Worm (Caenorhabditis elegans) whole organism, late embryonic: Measurements from ENCODE around the gene sup-36.
A peak's percentile ranks its signal among the peaks of the same experiment; 100 is the strongest.

Experiments
- K09A11.1 ChIP-seq: sonication (generic microtip); optimal IDR thresholded peaks from 2 replicates; lab custom pipeline; 2017; ENCODE audit warnings: antibody characterized with exemption, mild to moderate bottlenecking, missing genetic modification characterization, missing compliant biosample characterization; ENCODE audit not compliant: insufficient read depth
- ceh-14 ChIP-seq: sonication (generic microtip); optimal IDR thresholded peaks from 2 replicates; lab custom pipeline; 2016; ENCODE audit warnings: missing genotype, missing genetic modification characterization, missing compliant biosample characterization
- ceh-18 ChIP-seq: sonication (generic microtip); optimal IDR thresholded peaks from 2 replicates; lab custom pipeline; 2016; ENCODE audit warnings: missing genetic modification characterization, missing compliant biosample characterization
- ceh-19 ChIP-seq: fragments of 200-800 bp; sonication (Bioruptor generic); optimal IDR thresholded peaks from 2 replicates; lab custom pipeline; 2018; ENCODE audit warnings: mild to moderate bottlenecking, missing genetic modification characterization, missing compliant biosample characterization
- ceh-2 ChIP-seq: sonication (generic microtip); optimal IDR thresholded peaks from 2 replicates; lab custom pipeline; 2016; ENCODE audit warnings: missing genotype, missing genetic modification characterization, missing compliant biosample characterization
- ceh-22 ChIP-seq: sonication (generic microtip); optimal IDR thresholded peaks from 2 replicates; lab custom pipeline; 2017; ENCODE audit warnings: missing biosample characterization, missing genetic modification characterization
- ceh-24 ChIP-seq: sonication (generic microtip); optimal IDR thresholded peaks from 2 replicates; lab custom pipeline; 2016; ENCODE audit warnings: mild to moderate bottlenecking, missing genetic modification characterization, missing compliant biosample characterization
- ceh-31 ChIP-seq: sonication (generic microtip); optimal IDR thresholded peaks from 2 replicates; lab custom pipeline; 2016; ENCODE audit warnings: missing genetic modification characterization, missing compliant biosample characterization
- ceh-34 ChIP-seq: sonication (generic microtip); optimal IDR thresholded peaks from 2 replicates; lab custom pipeline; 2016; ENCODE audit warnings: mild to moderate bottlenecking, missing genetic modification characterization, missing compliant biosample characterization
- ceh-48 ChIP-seq: sonication (generic microtip); optimal IDR thresholded peaks from 2 replicates; lab custom pipeline; 2016; ENCODE audit warnings: missing genetic modification characterization, inconsistent platforms, missing compliant biosample characterization
- che-1 ChIP-seq: sonication (generic microtip); optimal IDR thresholded peaks from 2 replicates; lab custom pipeline; 2016; ENCODE audit warnings: mild to moderate bottlenecking, missing genetic modification characterization, missing compliant biosample characterization
- dve-1 ChIP-seq: sonication (generic microtip); optimal IDR thresholded peaks from 2 replicates; lab custom pipeline; 2017; ENCODE audit warnings: antibody characterized with exemption, mild to moderate bottlenecking, missing genetic modification characterization, missing compliant biosample characterization
- elt-4 ChIP-seq: sonication (generic microtip); optimal IDR thresholded peaks from 2 replicates; lab custom pipeline; 2016; ENCODE audit warnings: missing genetic modification characterization, missing compliant biosample characterization
- eyg-1 ChIP-seq: sonication (generic microtip); optimal IDR thresholded peaks from 2 replicates; lab custom pipeline; 2016; ENCODE audit warnings: missing genotype, missing genetic modification characterization, missing compliant biosample characterization
- fax-1 ChIP-seq: sonication (generic microtip); optimal IDR thresholded peaks from 2 replicates; lab custom pipeline; 2016; ENCODE audit warnings: missing genotype, missing genetic modification characterization, missing compliant biosample characterization
- fkh-6 ChIP-seq: sonication (generic microtip); optimal IDR thresholded peaks from 2 replicates; lab custom pipeline; 2016; ENCODE audit warnings: missing genetic modification characterization, missing compliant biosample characterization
- hlh-13 ChIP-seq: fragments of 200-800 bp; sonication (Bioruptor generic); optimal IDR thresholded peaks from 2 replicates; lab custom pipeline; 2018; ENCODE audit warnings: mild to moderate bottlenecking, missing genetic modification characterization, missing compliant biosample characterization
- hlh-15 ChIP-seq: sonication (generic microtip); optimal IDR thresholded peaks from 2 replicates; lab custom pipeline; 2016; ENCODE audit warnings: missing genetic modification characterization, missing compliant biosample characterization
- hlh-30 ChIP-seq: sonication (generic microtip); optimal IDR thresholded peaks from 2 replicates; lab custom pipeline; 2017; ENCODE audit warnings: antibody characterized with exemption, missing genetic modification characterization, missing compliant biosample characterization; ENCODE audit not compliant: insufficient read depth
- hlh-6 ChIP-seq: sonication (generic microtip); optimal IDR thresholded peaks from 2 replicates; lab custom pipeline; 2016; ENCODE audit warnings: missing genotype, missing genetic modification characterization, missing compliant biosample characterization
- hlh-8 ChIP-seq: sonication (generic microtip); optimal IDR thresholded peaks from 2 replicates; lab custom pipeline; 2016; ENCODE audit warnings: missing genotype, missing genetic modification characterization, missing compliant biosample characterization
- lim-6 ChIP-seq: sonication (generic microtip); optimal IDR thresholded peaks from 2 replicates; lab custom pipeline; 2016; ENCODE audit warnings: missing genetic modification characterization, missing compliant biosample characterization
- madf-2 ChIP-seq: sonication (generic microtip); optimal IDR thresholded peaks from 2 replicates; lab custom pipeline; 2017; ENCODE audit warnings: missing genetic modification characterization, missing compliant biosample characterization
- nfya-1 ChIP-seq: sonication (generic microtip); optimal IDR thresholded peaks from 2 replicates; lab custom pipeline; 2017; ENCODE audit warnings: missing genetic modification characterization, mild to moderate bottlenecking, missing compliant biosample characterization, antibody characterized with exemption, moderate library complexity
- nhr-11 ChIP-seq: fragments of 150-350 bp; optimal IDR thresholded peaks from 2 replicates; lab custom pipeline; 2014; ENCODE audit warnings: missing biosample characterization, missing genetic modification characterization
- nhr-232 ChIP-seq: sonication (generic microtip); optimal IDR thresholded peaks from 2 replicates; lab custom pipeline; 2016; ENCODE audit warnings: missing genetic modification characterization, missing compliant biosample characterization
- npax-4 ChIP-seq: sonication (generic microtip); optimal IDR thresholded peaks from 2 replicates; lab custom pipeline; 2016; ENCODE audit warnings: missing genetic modification characterization, missing compliant biosample characterization
- pha-2 ChIP-seq: sonication (generic microtip); optimal IDR thresholded peaks from 2 replicates; lab custom pipeline; 2017; ENCODE audit warnings: mild to moderate bottlenecking, missing genetic modification characterization, missing compliant biosample characterization
- pqm-1 ChIP-seq: sonication (generic microtip); optimal IDR thresholded peaks from 2 replicates; lab custom pipeline; 2016; ENCODE audit warnings: missing genetic modification characterization, missing compliant biosample characterization
- pros-1 ChIP-seq: fragments of 150-350 bp; optimal IDR thresholded peaks from 2 replicates; lab custom pipeline; 2014; ENCODE audit warnings: missing biosample characterization, missing genetic modification reagents, missing genetic modification characterization
- ref-2 ChIP-seq: sonication (generic microtip); optimal IDR thresholded peaks from 2 replicates; lab custom pipeline; 2016; ENCODE audit warnings: missing genetic modification characterization, missing compliant biosample characterization
- sdc-2 ChIP-seq: sonication (generic microtip); optimal IDR thresholded peaks from 2 replicates; lab custom pipeline; 2016; ENCODE audit warnings: missing genotype, missing genetic modification characterization, missing compliant biosample characterization
- sox-2 ChIP-seq: fragments of 200-800 bp; sonication (Bioruptor generic); IDR thresholded peaks from 2 replicates; pipeline ENCODE4 v1.3.6; 2022; ENCODE audit warnings: missing genetic modification reagents, missing genetic modification characterization, missing compliant biosample characterization
- unc-55 ChIP-seq: sonication (generic microtip); optimal IDR thresholded peaks from 2 replicates; lab custom pipeline; 2017; ENCODE audit warnings: missing biosample characterization, missing genetic modification reagents, missing genetic modification characterization
- unc-86 ChIP-seq: sonication (generic microtip); optimal IDR thresholded peaks from 2 replicates; lab custom pipeline; 2016; ENCODE audit warnings: missing genetic modification characterization, missing compliant biosample characterization
- ztf-16 ChIP-seq: sonication (generic microtip); optimal IDR thresholded peaks from 2 replicates; lab custom pipeline; 2017; ENCODE audit warnings: missing genetic modification characterization, missing compliant biosample characterization

The sup-36 gene

ce11 chrIV:6562039-6562438 is 39.4 kb upstream of the sup-36 start:
- TF ChIP-seq hlh-30 (tag; lab: Kevin White, UChicago) = no peak
- TF ChIP-seq eyg-1 (tag; lab: Kevin White, UChicago) = no peak

- TF ChIP-seq ceh-19 (GFP tag; lab: Kevin White, UChicago) = no peak
- no peak for TF ChIP-seq hlh-6
- no peak for TF ChIP-seq ceh-22
- no peak for TF ChIP-seq fax-1 (tag; lab: Kevin White, UChicago)
- no peak for TF ChIP-seq pha-2
- no peak for TF ChIP-seq ceh-18 (tag; lab: Kevin White, UChicago)
- TF ChIP-seq sdc-2 (tag; lab: Kevin White, UChicago) = no peak
- no peak for TF ChIP-seq unc-86 (tag; lab: Kevin White, UChicago)
- no peak for TF ChIP-seq ceh-24
- TF ChIP-seq ceh-2 = no peak
- no peak for TF ChIP-seq dve-1
- no peak for TF ChIP-seq nhr-11 (tag; lab: Kevin White, UChicago)
These were observed 35.9 kb upstream of the sup-36 start for ce11 chrIV:6565605-6566004.

- TF ChIP-seq madf-2 (tag; lab: Kevin White, UChicago) (no peak), pqm-1 (no peak), hlh-15 (no peak), ceh-18 (tag; lab: Kevin White, UChicago) (no peak), sdc-2 (tag; lab: Kevin White, UChicago) (no peak), hlh-13 (GFP tag; lab: Kevin White, UChicago) (no peak), nhr-232 (tag; lab: Kevin White, UChicago) (no peak), che-1 (tag; lab: Kevin White, UChicago) (no peak), pha-2 (no peak), fax-1 (tag; lab: Kevin White, UChicago) (no peak), nhr-11 (tag; lab: Kevin White, UChicago) (no peak), elt-4 (tag; lab: Kevin White, UChicago) (no peak), fkh-6 (no peak), eyg-1 (tag; lab: Kevin White, UChicago) (no peak), ceh-34 (tag; lab: Kevin White, UChicago) (no peak), hlh-8 (tag; lab: Kevin White, UChicago) (no peak), unc-86 (tag; lab: Kevin White, UChicago) (no peak), ztf-16 (tag; lab: Kevin White, UChicago) (no peak)
These were observed 29.2 kb upstream of the sup-36 start, which contains the start of gene bicd-1 for ce11 chrIV:6572238-6572637. bicd-1 (minus strand) TSS chrIV:6572338.

DNA sequence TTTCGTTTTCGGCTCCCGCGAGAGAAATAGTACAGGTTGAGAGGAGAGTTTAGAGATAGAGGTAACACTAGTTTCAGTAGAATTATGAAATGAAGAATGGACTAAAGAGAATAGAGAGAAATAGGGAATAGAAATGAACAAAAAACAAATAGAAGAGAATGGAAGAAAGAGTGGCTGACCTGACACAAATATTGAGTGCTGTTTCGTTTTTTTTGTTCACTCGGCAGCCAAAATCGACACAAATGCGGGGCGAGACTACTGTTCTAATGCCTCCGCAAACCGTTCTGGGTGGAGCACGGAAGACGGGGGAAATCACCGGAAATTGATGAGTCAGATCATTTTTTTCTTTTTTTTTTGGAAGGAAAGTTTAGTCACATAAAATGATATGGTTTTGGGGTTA is 28.8 kb upstream of the sup-36 start:
- TF ChIP-seq ceh-48 (tag; lab: Kevin White, UChicago) = no peak
- no peak for TF ChIP-seq che-1 (tag; lab: Kevin White, UChicago)
- TF ChIP-seq npax-4 (tag; lab: Kevin White, UChicago) = no peak
- TF ChIP-seq elt-4 (tag; lab: Kevin White, UChicago) = no peak
- no peak for TF ChIP-seq unc-86 (tag; lab: Kevin White, UChicago)
- no peak for TF ChIP-seq ceh-14 (tag; lab: Kevin White, UChicago)
- TF ChIP-seq lim-6 (tag; lab: Kevin White, UChicago) = no peak
- no peak for TF ChIP-seq ceh-31 (tag; lab: Kevin White, UChicago)
- no peak for TF ChIP-seq pros-1 (tag; lab: Kevin White, UChicago)
- no peak for TF ChIP-seq K09A11.1 (tag; lab: Kevin White, UChicago)
- TF ChIP-seq eyg-1 (tag; lab: Kevin White, UChicago) = no peak
- no peak for TF ChIP-seq ref-2 (tag; lab: Kevin White, UChicago)
- TF ChIP-seq nfya-1 (tag; lab: Kevin White, UChicago) = no peak
- TF ChIP-seq sox-2 (GFP tag; lab: Robert Waterston, UW) = no peak

ce11 chrIV:6574343-6574742 is 27.1 kb upstream of the sup-36 start:
- TF ChIP-seq madf-2 (tag; lab: Kevin White, UChicago) (no peak), unc-55 (GFP tag; lab: Kevin White, UChicago) (peak; percentile 71), nfya-1 (tag; lab: Kevin White, UChicago) (peak; percentile 37)
